Worm (Caenorhabditis elegans) whole organism, L3 larva: Measurements from ENCODE around the gene col-99.

Experiments used
- R02D3.7 ChIP-seq: fragments of 150-350 bp; optimal IDR thresholded peaks from 2 replicates; lab custom pipeline; 2014; ENCODE audit warnings: missing biosample characterization, missing genetic modification characterization
- ceh-16 ChIP-seq: sonication (generic microtip); optimal IDR thresholded peaks from 2 replicates; lab custom pipeline; 2017; ENCODE audit warnings: missing biosample characterization, missing genetic modification characterization
- elt-3 ChIP-seq, 3 experiments: fragments of 150-350 bp in 1 of 3; sonication (generic microtip) in 2 of 3; optimal IDR thresholded peaks; 2 replicates in 2 of 3; 4 replicates in 1 of 3; lab custom pipeline; 2014 to 2017; ENCODE audit warnings: missing biosample characterization in 3 of 3, missing genetic modification characterization in 3 of 3
- hmg-11 ChIP-seq: sonication (generic microtip); optimal IDR thresholded peaks from 2 replicates; lab custom pipeline; 2016; ENCODE audit warnings: missing genetic modification characterization, missing compliant biosample characterization
- lsy-12 ChIP-seq: sonication (generic microtip); optimal IDR thresholded peaks from 2 replicates; lab custom pipeline; 2016; ENCODE audit warnings: mild to moderate bottlenecking, missing genetic modification characterization, missing compliant biosample characterization
- nfya-1 ChIP-seq: sonication (generic microtip); optimal IDR thresholded peaks from 2 replicates; lab custom pipeline; 2017; ENCODE audit warnings: missing genetic modification characterization, mild to moderate bottlenecking, missing compliant biosample characterization, antibody characterized with exemption, moderate library complexity; ENCODE audit not compliant: insufficient read depth
- nhr-12 ChIP-seq: fragments of 150-350 bp; optimal IDR thresholded peaks from 2 replicates; lab custom pipeline; 2014; ENCODE audit warnings: missing biosample characterization, missing genetic modification characterization
- nhr-237 ChIP-seq: fragments of 150-350 bp; optimal IDR thresholded peaks from 2 replicates; lab custom pipeline; 2014; ENCODE audit warnings: missing biosample characterization, missing genetic modification characterization

DNA sequence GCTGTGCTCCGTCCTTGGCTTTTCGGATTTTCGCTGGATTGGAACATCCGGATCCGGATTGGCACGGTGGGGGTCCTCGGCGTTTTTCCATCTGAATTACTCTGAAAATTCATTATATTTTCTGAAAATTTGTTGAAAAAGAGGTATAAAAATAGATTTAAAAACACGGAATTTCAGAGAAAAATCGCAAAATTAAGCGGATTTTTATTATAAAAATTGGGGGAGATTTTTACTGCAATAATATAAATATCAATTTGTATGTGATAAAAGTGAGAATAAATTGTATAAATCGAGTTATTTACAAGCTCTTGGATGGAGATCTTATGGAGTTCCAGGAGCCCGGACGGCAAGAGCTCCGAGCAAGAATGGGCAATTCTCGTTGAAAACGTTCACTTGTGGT lies 26.1 kb downstream of the col-99 start, which contains the start of gene tut-1:
- no peak for TF ChIP-seq R02D3.7
- no peak for TF ChIP-seq elt-3 (tag; optimal IDR thresholded peaks at IDR 0.05; lab: Kevin White, UChicago)
- TF ChIP-seq nhr-12 (tag; lab: Kevin White, UChicago) = no peak
- TF ChIP-seq nfya-1 (tag; lab: Kevin White, UChicago) = no peak
- TF ChIP-seq hmg-11 = no peak
- TF ChIP-seq lsy-12 (tag; lab: Kevin White, UChicago) = no peak
- no peak for TF ChIP-seq ceh-16 (tag; lab: Kevin White, UChicago)
- no peak for TF ChIP-seq nhr-237 (tag; lab: Kevin White, UChicago)
